Worm (Caenorhabditis elegans) whole organism, late embryonic: Measurements from ENCODE around the gene srw-87.

ENCODE experiments used
- C08G9.2 ChIP-seq: sonication (generic microtip); optimal IDR thresholded peaks from 2 replicates; lab custom pipeline; 2016; ENCODE audit warnings: mild to moderate bottlenecking, missing genetic modification characterization, moderate library complexity, missing compliant biosample characterization
- F13H6.1 ChIP-seq: sonication (generic microtip); optimal IDR thresholded peaks from 2 replicates; lab custom pipeline; 2016; ENCODE audit warnings: missing genetic modification characterization, missing compliant biosample characterization
- K02D7.2 ChIP-seq: sonication (generic microtip); optimal IDR thresholded peaks from 2 replicates; lab custom pipeline; 2017; ENCODE audit warnings: mild to moderate bottlenecking, missing genetic modification characterization, missing compliant biosample characterization
- K09A11.1 ChIP-seq: sonication (generic microtip); optimal IDR thresholded peaks from 2 replicates; lab custom pipeline; 2017; ENCODE audit warnings: antibody characterized with exemption, mild to moderate bottlenecking, missing genetic modification characterization, missing compliant biosample characterization; ENCODE audit not compliant: insufficient read depth
- Y22D7AL.16 ChIP-seq: sonication (generic microtip); optimal IDR thresholded peaks from 2 replicates; lab custom pipeline; 2016; ENCODE audit warnings: missing genetic modification characterization, missing compliant biosample characterization
- ceh-18 ChIP-seq: sonication (generic microtip); optimal IDR thresholded peaks from 2 replicates; lab custom pipeline; 2016; ENCODE audit warnings: missing genetic modification characterization, missing compliant biosample characterization
- ceh-19 ChIP-seq: fragments of 200-800 bp; sonication (Bioruptor generic); optimal IDR thresholded peaks from 2 replicates; lab custom pipeline; 2018; ENCODE audit warnings: mild to moderate bottlenecking, missing genetic modification characterization, missing compliant biosample characterization
- ceh-2 ChIP-seq: sonication (generic microtip); optimal IDR thresholded peaks from 2 replicates; lab custom pipeline; 2016; ENCODE audit warnings: missing genotype, missing genetic modification characterization, missing compliant biosample characterization
- ceh-24 ChIP-seq: sonication (generic microtip); optimal IDR thresholded peaks from 2 replicates; lab custom pipeline; 2016; ENCODE audit warnings: mild to moderate bottlenecking, missing genetic modification characterization, missing compliant biosample characterization
- ceh-30 ChIP-seq: fragments of 150-350 bp; optimal IDR thresholded peaks from 2 replicates; lab custom pipeline; 2014; ENCODE audit warnings: missing biosample characterization, missing genetic modification characterization
- ceh-31 ChIP-seq: sonication (generic microtip); optimal IDR thresholded peaks from 2 replicates; lab custom pipeline; 2016; ENCODE audit warnings: missing genetic modification characterization, missing compliant biosample characterization
- ceh-48 ChIP-seq: sonication (generic microtip); optimal IDR thresholded peaks from 2 replicates; lab custom pipeline; 2016; ENCODE audit warnings: missing genetic modification characterization, inconsistent platforms, missing compliant biosample characterization
- ceh-9 ChIP-seq: sonication (generic microtip); optimal IDR thresholded peaks from 2 replicates; lab custom pipeline; 2016; ENCODE audit warnings: mild to moderate bottlenecking, missing genetic modification characterization, inconsistent platforms, missing compliant biosample characterization
- che-1 ChIP-seq: sonication (generic microtip); optimal IDR thresholded peaks from 2 replicates; lab custom pipeline; 2016; ENCODE audit warnings: mild to moderate bottlenecking, missing genetic modification characterization, missing compliant biosample characterization
- dmd-4 ChIP-seq: sonication (generic microtip); optimal IDR thresholded peaks from 2 replicates; lab custom pipeline; 2016; ENCODE audit warnings: borderline replicate concordance, missing genetic modification characterization, missing compliant biosample characterization
- dve-1 ChIP-seq: sonication (generic microtip); optimal IDR thresholded peaks from 2 replicates; lab custom pipeline; 2017; ENCODE audit warnings: antibody characterized with exemption, mild to moderate bottlenecking, missing genetic modification characterization, missing compliant biosample characterization
- elt-2 ChIP-seq: sonication (generic microtip); optimal IDR thresholded peaks from 2 replicates; lab custom pipeline; 2016; ENCODE audit warnings: missing genetic modification reagents, missing genetic modification characterization, missing compliant biosample characterization
- fax-1 ChIP-seq: sonication (generic microtip); optimal IDR thresholded peaks from 2 replicates; lab custom pipeline; 2016; ENCODE audit warnings: missing genotype, missing genetic modification characterization, missing compliant biosample characterization
- fkh-10 ChIP-seq: fragments of 150-350 bp; optimal IDR thresholded peaks from 2 replicates; lab custom pipeline; 2014; ENCODE audit warnings: missing biosample characterization, missing genetic modification reagents, missing genetic modification characterization
- gmeb-2 ChIP-seq: sonication (generic microtip); optimal IDR thresholded peaks from 2 replicates; lab custom pipeline; 2016; ENCODE audit warnings: missing genetic modification characterization, inconsistent platforms, missing compliant biosample characterization
- hlh-15 ChIP-seq: sonication (generic microtip); optimal IDR thresholded peaks from 2 replicates; lab custom pipeline; 2016; ENCODE audit warnings: missing genetic modification characterization, missing compliant biosample characterization
- hlh-6 ChIP-seq: sonication (generic microtip); optimal IDR thresholded peaks from 2 replicates; lab custom pipeline; 2016; ENCODE audit warnings: missing genotype, missing genetic modification characterization, missing compliant biosample characterization
- lim-6 ChIP-seq: sonication (generic microtip); optimal IDR thresholded peaks from 2 replicates; lab custom pipeline; 2016; ENCODE audit warnings: missing genetic modification characterization, missing compliant biosample characterization
- mec-3 ChIP-seq: sonication (generic microtip); optimal IDR thresholded peaks from 2 replicates; lab custom pipeline; 2016; ENCODE audit warnings: borderline replicate concordance, missing genetic modification characterization, missing compliant biosample characterization
- nfya-1 ChIP-seq: sonication (generic microtip); optimal IDR thresholded peaks from 2 replicates; lab custom pipeline; 2017; ENCODE audit warnings: missing genetic modification characterization, mild to moderate bottlenecking, missing compliant biosample characterization, antibody characterized with exemption, moderate library complexity
- nhr-11 ChIP-seq: fragments of 150-350 bp; optimal IDR thresholded peaks from 2 replicates; lab custom pipeline; 2014; ENCODE audit warnings: missing biosample characterization, missing genetic modification characterization
- nhr-232 ChIP-seq: sonication (generic microtip); optimal IDR thresholded peaks from 2 replicates; lab custom pipeline; 2016; ENCODE audit warnings: missing genetic modification characterization, missing compliant biosample characterization
- npax-4 ChIP-seq: sonication (generic microtip); optimal IDR thresholded peaks from 2 replicates; lab custom pipeline; 2016; ENCODE audit warnings: missing genetic modification characterization, missing compliant biosample characterization
- odd-2 ChIP-seq: sonication (generic microtip); optimal IDR thresholded peaks from 2 replicates; lab custom pipeline; 2017; ENCODE audit warnings: antibody characterized with exemption, mild to moderate bottlenecking, missing genetic modification characterization, missing compliant biosample characterization
- pag-3 ChIP-seq: sonication (generic microtip); optimal IDR thresholded peaks from 2 replicates; lab custom pipeline; 2016; ENCODE audit warnings: missing compliant biosample characterization, missing genetic modification characterization, borderline replicate concordance
- pat-9 ChIP-seq: fragments of 200-800 bp; sonication (Bioruptor generic); optimal IDR thresholded peaks from 2 replicates; lab custom pipeline; 2018; ENCODE audit warnings: mild to moderate bottlenecking, missing genetic modification characterization, moderate library complexity, missing compliant biosample characterization
- pax-1 ChIP-seq: fragments of 150-350 bp; optimal IDR thresholded peaks from 2 replicates; lab custom pipeline; 2014; ENCODE audit warnings: missing biosample characterization, missing genetic modification characterization
- pha-2 ChIP-seq: sonication (generic microtip); optimal IDR thresholded peaks from 2 replicates; lab custom pipeline; 2017; ENCODE audit warnings: mild to moderate bottlenecking, missing genetic modification characterization, missing compliant biosample characterization
- pha-4 ChIP-seq: fragments of 150-350 bp; optimal IDR thresholded peaks from 2 replicates; lab custom pipeline; 2018; ENCODE audit warnings: missing biosample characterization, missing genetic modification reagents, missing genetic modification characterization
- pqm-1 ChIP-seq: sonication (generic microtip); optimal IDR thresholded peaks from 2 replicates; lab custom pipeline; 2016; ENCODE audit warnings: missing genetic modification characterization, missing compliant biosample characterization
- pros-1 ChIP-seq: fragments of 150-350 bp; optimal IDR thresholded peaks from 2 replicates; lab custom pipeline; 2014; ENCODE audit warnings: missing biosample characterization, missing genetic modification reagents, missing genetic modification characterization
- ref-2 ChIP-seq: sonication (generic microtip); optimal IDR thresholded peaks from 2 replicates; lab custom pipeline; 2016; ENCODE audit warnings: missing genetic modification characterization, missing compliant biosample characterization
- sdc-2 ChIP-seq: sonication (generic microtip); optimal IDR thresholded peaks from 2 replicates; lab custom pipeline; 2016; ENCODE audit warnings: missing genotype, missing genetic modification characterization, missing compliant biosample characterization
- sox-4 ChIP-seq: sonication (generic microtip); optimal IDR thresholded peaks from 2 replicates; lab custom pipeline; 2017; ENCODE audit warnings: mild to moderate bottlenecking, missing genetic modification characterization, inconsistent platforms, missing compliant biosample characterization
- tbx-2 ChIP-seq: sonication (generic microtip); optimal IDR thresholded peaks from 2 replicates; lab custom pipeline; 2016; ENCODE audit warnings: missing genetic modification characterization, missing compliant biosample characterization
- ttx-3 ChIP-seq: sonication (generic microtip); optimal IDR thresholded peaks from 2 replicates; lab custom pipeline; 2016; ENCODE audit warnings: missing genetic modification reagents, missing genetic modification characterization, missing compliant biosample characterization
- unc-3 ChIP-seq, 2 experiments: fragments of 200-800 bp in 1 of 2; sonication (Bioruptor generic) in 1 of 2; sonication (generic microtip) in 1 of 2; conservative IDR thresholded peaks in 1 of 2; optimal IDR thresholded peaks in 1 of 2; 2 replicates each; pipeline versions ENCODE4 v1.3.6 to Lab custom; 2016 to 2022; ENCODE audit warnings: missing compliant biosample characterization in 2 of 2, missing genetic modification characterization in 2 of 2, missing genetic modification reagents in 1 of 2
- unc-55 ChIP-seq: sonication (generic microtip); optimal IDR thresholded peaks from 2 replicates; lab custom pipeline; 2017; ENCODE audit warnings: missing biosample characterization, missing genetic modification reagents, missing genetic modification characterization
- unc-86 ChIP-seq: sonication (generic microtip); optimal IDR thresholded peaks from 2 replicates; lab custom pipeline; 2016; ENCODE audit warnings: missing genetic modification characterization, missing compliant biosample characterization
- zip-5 ChIP-seq: sonication (generic microtip); optimal IDR thresholded peaks from 2 replicates; lab custom pipeline; 2016; ENCODE audit warnings: missing genetic modification characterization, missing compliant biosample characterization
- ztf-16 ChIP-seq: sonication (generic microtip); optimal IDR thresholded peaks from 2 replicates; lab custom pipeline; 2017; ENCODE audit warnings: missing genetic modification characterization, missing compliant biosample characterization

The srw-87 gene

DNA sequence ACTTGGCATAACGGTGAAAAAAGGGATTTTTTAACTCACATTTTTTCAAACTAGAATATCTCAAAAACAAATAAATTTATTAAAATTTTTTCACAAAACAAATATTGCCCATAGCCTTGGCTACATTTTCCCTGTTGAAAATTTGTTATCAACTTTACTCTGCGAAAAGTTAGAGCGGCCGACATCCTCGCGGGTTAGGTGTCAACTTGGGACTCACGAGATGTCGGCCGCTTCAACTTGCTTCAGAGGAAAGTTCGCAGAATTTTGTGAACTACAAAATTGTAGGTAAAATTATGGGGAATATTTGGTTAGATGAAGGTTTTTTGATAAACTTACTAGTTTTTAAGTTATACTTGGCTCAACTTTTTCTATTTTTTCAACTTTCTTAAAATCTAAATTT is 15.3 kb downstream of the srw-87 start:
- no peak for TF ChIP-seq unc-55 (GFP tag; lab: Kevin White, UChicago)
- TF ChIP-seq odd-2, result no peak
- TF ChIP-seq elt-2 (tag; lab: Kevin White, UChicago), result no peak
- no peak for TF ChIP-seq F13H6.1 (tag; lab: Kevin White, UChicago)
- no peak for TF ChIP-seq pha-2 (tag; lab: Kevin White, UChicago)
- no peak for TF ChIP-seq nfya-1
- no peak for TF ChIP-seq ceh-30 (tag; lab: Kevin White, UChicago)
- TF ChIP-seq, all 69 proteins: peak for 0

DNA sequence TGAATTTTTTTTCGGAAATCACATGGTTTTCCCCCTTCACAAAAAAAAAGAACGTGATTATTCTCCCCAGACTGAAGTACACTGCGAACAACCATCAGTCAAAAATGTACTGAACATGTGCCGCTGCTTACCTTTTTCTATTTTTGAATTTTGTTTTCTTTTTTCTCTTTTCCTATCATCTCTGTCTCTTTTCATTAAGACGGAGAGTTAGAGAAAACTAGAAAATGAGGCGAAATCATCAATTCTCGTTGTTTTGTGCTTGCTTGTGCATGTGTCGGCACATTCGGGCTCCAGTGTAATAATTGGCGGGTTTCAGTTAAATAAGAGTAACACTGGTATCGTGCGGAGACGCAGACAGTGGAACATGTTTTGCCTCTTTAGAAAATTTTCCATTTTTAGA is 15.9 kb downstream of the srw-87 start:
- TF ChIP-seq unc-86 (tag; lab: Kevin White, UChicago) (no peak), ceh-18 (tag; lab: Kevin White, UChicago) (peak; percentile 49), nfya-1 (peak; percentile 32)

DNA sequence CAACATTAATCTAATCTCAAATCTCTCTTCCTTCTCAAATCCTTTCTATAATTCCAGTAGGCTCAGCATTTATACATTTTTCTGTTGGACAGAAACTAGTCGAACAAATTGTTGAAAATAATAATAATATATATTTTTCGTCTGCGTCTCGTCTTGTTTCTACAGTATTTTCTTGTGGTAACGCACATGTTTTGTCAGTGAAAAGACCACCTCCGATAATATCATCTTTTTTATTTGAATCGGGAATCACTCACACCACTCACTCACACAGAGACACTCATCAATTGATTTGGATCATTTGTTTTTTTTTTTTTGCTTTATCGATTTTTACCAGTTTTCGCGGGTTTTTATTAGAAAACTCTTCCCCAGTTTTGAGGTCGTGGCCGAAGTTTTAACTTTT is 18.2 kb downstream of the srw-87 start:
- TF ChIP-seq ceh-18 (tag; lab: Kevin White, UChicago) (no peak), dve-1 (tag; lab: Kevin White, UChicago) (no peak), ref-2 (tag; lab: Kevin White, UChicago) (no peak), pros-1 (tag; lab: Kevin White, UChicago) (no peak), pax-1 (tag; lab: Kevin White, UChicago) (no peak)

DNA sequence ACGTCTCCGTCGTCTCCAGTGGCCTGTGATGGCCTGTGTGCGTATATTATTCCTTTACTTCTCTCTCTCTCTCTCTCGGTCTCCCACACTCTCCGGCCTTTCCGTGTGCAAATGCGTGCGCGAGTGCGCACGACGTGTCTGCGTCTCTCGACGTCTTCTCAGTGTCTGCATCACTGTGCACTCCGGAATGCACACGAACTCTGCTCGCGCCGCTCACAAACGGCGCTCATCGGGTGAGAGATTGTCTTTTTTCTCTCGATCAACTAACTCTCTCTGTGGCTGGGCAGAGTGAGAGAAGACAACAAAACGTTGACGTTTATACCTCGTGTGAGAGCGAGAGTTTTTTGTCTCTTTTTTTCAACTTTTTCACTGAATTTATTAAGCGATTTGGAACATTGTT is 19.5 kb downstream of the srw-87 start:
- TF ChIP-seq pat-9 (tag; lab: Kevin White, UChicago), result no peak
- peak; percentile 68 for TF ChIP-seq pqm-1
- TF ChIP-seq K09A11.1 (tag; lab: Kevin White, UChicago), result peak; percentile 42
- TF ChIP-seq unc-3 (GFP tag; conservative IDR thresholded peaks at IDR 0.05; lab: Robert Waterston, UW), result no peak
- no peak for TF ChIP-seq unc-3 (tag; optimal IDR thresholded peaks at IDR 0.05; lab: Kevin White, UChicago)
- peak; percentile 96 for TF ChIP-seq pros-1 (tag; lab: Kevin White, UChicago)
- TF ChIP-seq ceh-24, result no peak
- peak; percentile 92 for TF ChIP-seq nfya-1
- peak; percentile 62 for TF ChIP-seq ceh-2 (tag; lab: Kevin White, UChicago)
- peak; percentile 83 for TF ChIP-seq tbx-2 (tag; lab: Kevin White, UChicago)
- no peak for TF ChIP-seq pag-3 (tag; lab: Kevin White, UChicago)
- TF ChIP-seq K02D7.2 (tag; lab: Kevin White, UChicago), result no peak
- no peak for TF ChIP-seq zip-5 (tag; lab: Kevin White, UChicago)
- peak; percentile 37 for TF ChIP-seq dve-1 (tag; lab: Kevin White, UChicago)
- TF ChIP-seq lim-6 (tag; lab: Kevin White, UChicago), result peak; percentile 41
- no peak for TF ChIP-seq npax-4 (tag; lab: Kevin White, UChicago)
- no peak for TF ChIP-seq ttx-3 (tag; lab: Kevin White, UChicago)
- TF ChIP-seq elt-2 (tag; lab: Kevin White, UChicago), result peak; percentile 56
- no peak for TF ChIP-seq che-1 (tag; lab: Kevin White, UChicago)
- no peak for TF ChIP-seq gmeb-2 (tag; lab: Kevin White, UChicago)
- peak; percentile 87 for TF ChIP-seq ceh-18 (tag; lab: Kevin White, UChicago)
- TF ChIP-seq ceh-48 (tag; lab: Kevin White, UChicago), result no peak
- no peak for TF ChIP-seq pha-4 (tag; lab: Kevin White, UChicago)
- no peak for TF ChIP-seq nhr-232
- TF ChIP-seq mec-3, result no peak
- peak; percentile 60 for TF ChIP-seq C08G9.2 (tag; lab: Kevin White, UChicago)
- TF ChIP-seq dmd-4 (tag; lab: Kevin White, UChicago), result peak; percentile 32
- no peak for TF ChIP-seq ceh-9
- TF ChIP-seq pha-2 (tag; lab: Kevin White, UChicago), result peak; percentile 50
- TF ChIP-seq Y22D7AL.16 (tag; lab: Kevin White, UChicago), result no peak
- TF ChIP-seq ceh-31 (tag; lab: Kevin White, UChicago), result peak; percentile 91
- TF ChIP-seq sox-4 (tag; lab: Kevin White, UChicago), result no peak
- no peak for TF ChIP-seq nhr-11 (tag; lab: Kevin White, UChicago)
- peak; percentile 47 for TF ChIP-seq ceh-19 (GFP tag; lab: Kevin White, UChicago)
- TF ChIP-seq hlh-15 (tag; lab: Kevin White, UChicago), result no peak
- TF ChIP-seq hlh-6 (tag; lab: Kevin White, UChicago), result no peak
- no peak for TF ChIP-seq fkh-10
- TF ChIP-seq fax-1, result no peak
- peak; percentile 53 for TF ChIP-seq ztf-16 (tag; lab: Kevin White, UChicago)
- TF ChIP-seq sdc-2 (tag; lab: Kevin White, UChicago), result peak; percentile 49
